Worm (Caenorhabditis elegans): Measurements from ENCODE around the gene F49C12.11.

DNA sequence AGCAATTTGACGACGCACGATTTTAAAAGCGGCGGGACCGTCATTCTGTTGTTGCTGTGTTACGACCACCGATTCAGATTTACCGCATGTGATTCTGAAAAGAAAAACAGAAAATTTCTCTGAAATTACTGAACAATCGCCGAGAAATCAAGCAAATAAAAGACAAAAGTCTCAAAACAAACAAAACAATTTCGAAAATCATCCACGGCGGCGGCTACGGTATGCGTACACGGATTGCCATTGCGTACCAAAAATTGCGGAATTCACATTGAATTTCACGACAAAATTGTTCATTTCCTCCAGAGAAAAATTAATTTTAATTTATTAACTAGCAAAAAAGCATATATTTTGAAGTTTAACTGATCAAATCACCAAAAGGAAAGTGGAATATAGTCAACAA lies 47.2 kb downstream of the F49C12.11 start, which contains the start of gene pezo-1:
- TF ChIP-seq unc-39 (tag; optimal IDR thresholded peaks at IDR 0.05) (no peak), sea-2 (GFP tag; optimal IDR thresholded peaks at IDR 0.05) (no peak), zag-1 (tag; optimal IDR thresholded peaks at IDR 0.05) (no peak), nhr-25 (tag; optimal IDR thresholded peaks at IDR 0.05) (no peak), skn-1 (tag; optimal IDR thresholded peaks at IDR 0.05) (no peak), R02D3.7 (tag; optimal IDR thresholded peaks at IDR 0.05) (no peak), ceh-82 (tag; optimal IDR thresholded peaks at IDR 0.05) (no peak)

Measured in whole organism, L3 larva.